Worm (Caenorhabditis elegans) whole organism, L3 larva: ENCODE data around the gene syx-3.

Experiments
- ZK546.5 ChIP-seq: sonication (generic microtip); optimal IDR thresholded peaks from 2 replicates; lab custom pipeline; 2017; ENCODE audit warnings: missing biosample characterization, missing genetic modification characterization
- aly-2 ChIP-seq: fragments of 150-350 bp; optimal IDR thresholded peaks from 2 replicates; lab custom pipeline; 2014; ENCODE audit warnings: missing biosample characterization, missing genetic modification characterization
- ama-1 ChIP-seq: fragments of 150-350 bp; optimal IDR thresholded peaks from 2 replicates; lab custom pipeline; 2018
- ceh-16 ChIP-seq: sonication (generic microtip); optimal IDR thresholded peaks from 2 replicates; lab custom pipeline; 2017; ENCODE audit warnings: missing biosample characterization, missing genetic modification characterization
- ceh-82 ChIP-seq: fragments of 150-350 bp; optimal IDR thresholded peaks from 2 replicates; lab custom pipeline; 2014; ENCODE audit warnings: missing biosample characterization, missing genetic modification characterization
- ceh-9 ChIP-seq: sonication (generic microtip); optimal IDR thresholded peaks from 2 replicates; lab custom pipeline; 2018; ENCODE audit warnings: missing biosample characterization, missing genetic modification characterization
- daf-12 ChIP-seq: fragments of 150-350 bp; optimal IDR thresholded peaks from 2 replicates; lab custom pipeline; 2014; ENCODE audit warnings: missing biosample characterization, missing genetic modification reagents, missing genetic modification characterization
- egl-27 ChIP-seq: sonication (generic microtip); optimal IDR thresholded peaks from 4 replicates; lab custom pipeline; 2017; ENCODE audit warnings: missing biosample characterization, missing genetic modification reagents, missing genetic modification characterization
- elt-2 ChIP-seq: sonication (generic microtip); optimal IDR thresholded peaks from 2 replicates; lab custom pipeline; 2016; ENCODE audit warnings: missing genetic modification reagents, mild to moderate bottlenecking, missing genetic modification characterization, missing compliant biosample characterization
- fkh-10 ChIP-seq: sonication (generic microtip); optimal IDR thresholded peaks from 2 replicates; lab custom pipeline; 2017; ENCODE audit warnings: missing biosample characterization, missing genetic modification reagents, missing genetic modification characterization
- fkh-2 ChIP-seq: fragments of 150-350 bp; optimal IDR thresholded peaks from 2 replicates; lab custom pipeline; 2014; ENCODE audit warnings: missing biosample characterization, missing genetic modification reagents, missing genetic modification characterization
- fos-1 ChIP-seq: fragments of 150-350 bp; optimal IDR thresholded peaks from 2 replicates; lab custom pipeline; 2014; ENCODE audit warnings: missing biosample characterization, missing genetic modification characterization
- hmg-11 ChIP-seq: sonication (generic microtip); optimal IDR thresholded peaks from 2 replicates; lab custom pipeline; 2016; ENCODE audit warnings: missing genetic modification characterization, missing compliant biosample characterization
- jun-1 ChIP-seq: fragments of 150-350 bp; optimal IDR thresholded peaks from 2 replicates; lab custom pipeline; 2014; ENCODE audit warnings: missing biosample characterization, missing genetic modification reagents, missing genetic modification characterization
- lin-39 ChIP-seq: fragments of 150-350 bp; optimal IDR thresholded peaks from 2 replicates; lab custom pipeline; 2018; ENCODE audit warnings: missing biosample characterization, missing genetic modification reagents, missing genetic modification characterization
- lsy-12 ChIP-seq: sonication (generic microtip); optimal IDR thresholded peaks from 2 replicates; lab custom pipeline; 2016; ENCODE audit warnings: mild to moderate bottlenecking, missing genetic modification characterization, missing compliant biosample characterization
- mdl-1 ChIP-seq: fragments of 150-350 bp; optimal IDR thresholded peaks from 2 replicates; lab custom pipeline; 2014; ENCODE audit warnings: missing biosample characterization, missing genetic modification characterization
- nfya-1 ChIP-seq: sonication (generic microtip); optimal IDR thresholded peaks from 2 replicates; lab custom pipeline; 2017; ENCODE audit warnings: missing genetic modification characterization, mild to moderate bottlenecking, missing compliant biosample characterization, antibody characterized with exemption, moderate library complexity; ENCODE audit not compliant: insufficient read depth
- nhr-12 ChIP-seq: fragments of 150-350 bp; optimal IDR thresholded peaks from 2 replicates; lab custom pipeline; 2014; ENCODE audit warnings: missing biosample characterization, missing genetic modification characterization
- nhr-23 ChIP-seq: fragments of 150-350 bp; optimal IDR thresholded peaks from 2 replicates; lab custom pipeline; 2014; ENCODE audit warnings: missing biosample characterization, missing genetic modification reagents, missing genetic modification characterization
- nhr-237 ChIP-seq: fragments of 150-350 bp; optimal IDR thresholded peaks from 2 replicates; lab custom pipeline; 2014; ENCODE audit warnings: missing biosample characterization, missing genetic modification characterization
- nhr-25 ChIP-seq: sonication (generic microtip); optimal IDR thresholded peaks from 2 replicates; lab custom pipeline; 2017; ENCODE audit warnings: missing biosample characterization, missing genetic modification characterization
- nhr-43 ChIP-seq: sonication (generic microtip); optimal IDR thresholded peaks from 2 replicates; lab custom pipeline; 2016; ENCODE audit warnings: mild to moderate bottlenecking, missing genetic modification characterization, missing compliant biosample characterization; ENCODE audit not compliant: poor library complexity, severe bottlenecking
- nhr-67 ChIP-seq: fragments of 150-350 bp; optimal IDR thresholded peaks from 2 replicates; lab custom pipeline; 2014; ENCODE audit warnings: missing biosample characterization, missing genetic modification characterization
- nhr-76 ChIP-seq: fragments of 150-350 bp; sonication (generic microtip); optimal IDR thresholded peaks from 5 replicates; lab custom pipeline; 2014; ENCODE audit warnings: missing biosample characterization, missing genetic modification characterization
- nhr-77 ChIP-seq: fragments of 150-350 bp; optimal IDR thresholded peaks from 2 replicates; lab custom pipeline; 2014; ENCODE audit warnings: missing biosample characterization, missing genetic modification characterization
- pha-4 ChIP-seq: fragments of 150-350 bp; optimal IDR thresholded peaks from 2 replicates; lab custom pipeline; 2014; ENCODE audit warnings: missing biosample characterization, missing genetic modification reagents, missing genetic modification characterization
- pqm-1 ChIP-seq: fragments of 150-350 bp; optimal IDR thresholded peaks from 2 replicates; lab custom pipeline; 2017; ENCODE audit warnings: missing biosample characterization, missing genetic modification characterization, inconsistent platforms
- skn-1 ChIP-seq: fragments of 150-350 bp; optimal IDR thresholded peaks from 2 replicates; lab custom pipeline; 2014; ENCODE audit warnings: missing biosample characterization, missing genetic modification characterization
- snpc-4 ChIP-seq: fragments of 150-350 bp; optimal IDR thresholded peaks from 2 replicates; lab custom pipeline; 2014; ENCODE audit warnings: missing biosample characterization, missing genetic modification characterization
- tbx-2 ChIP-seq: sonication (generic microtip); optimal IDR thresholded peaks from 2 replicates; lab custom pipeline; 2016; ENCODE audit warnings: mild to moderate bottlenecking, missing genetic modification characterization, missing compliant biosample characterization
- unc-62 ChIP-seq: fragments of 150-350 bp; sonication (generic microtip); optimal IDR thresholded peaks from 4 replicates; lab custom pipeline; 2014; ENCODE audit warnings: missing biosample characterization, missing genetic modification reagents, missing genetic modification characterization
- zag-1 ChIP-seq: fragments of 150-350 bp; optimal IDR thresholded peaks from 2 replicates; lab custom pipeline; 2014; ENCODE audit warnings: missing biosample characterization, missing genetic modification characterization
- ztf-4 ChIP-seq: fragments of 150-350 bp; optimal IDR thresholded peaks from 2 replicates; lab custom pipeline; 2014; ENCODE audit warnings: missing biosample characterization, missing genetic modification characterization

Gene syx-3

ce11 chrX:5321563-5321962, 27.3 kb upstream of the syx-3 start:
- no peak for TF ChIP-seq snpc-4
- no peak for TF ChIP-seq nhr-12
- no peak for TF ChIP-seq ztf-4
- TF ChIP-seq fos-1 (tag; lab: Kevin White, UChicago) = no peak
- no peak for TF ChIP-seq nhr-43
- no peak for TF ChIP-seq pqm-1 (tag; lab: Kevin White, UChicago)
- no peak for TF ChIP-seq fkh-2
- no peak for TF ChIP-seq mdl-1 (tag; lab: Kevin White, UChicago)
- TF ChIP-seq nhr-25 (tag; lab: Kevin White, UChicago) = no peak

- TF ChIP-seq ceh-9 (no peak), tbx-2 (no peak), nhr-67 (tag; lab: Kevin White, UChicago) (no peak), nfya-1 (tag; lab: Kevin White, UChicago) (no peak), nhr-43 (no peak), jun-1 (tag; lab: Kevin White, UChicago) (no peak), ceh-16 (tag; lab: Kevin White, UChicago) (no peak), nhr-77 (tag; lab: Kevin White, UChicago) (no peak), lin-39 (no peak), aly-2 (tag; lab: Kevin White, UChicago) (no peak), ZK546.5 (tag; lab: Kevin White, UChicago) (no peak)
Measured at ce11 chrX:5323287-5323686, 25.6 kb upstream of the syx-3 start, which contains the start of gene sto-2. TSS of gene sto-2 (minus strand) at chrX:5323387.

- TF ChIP-seq skn-1 (peak; percentile 69), elt-2 (tag; lab: Kevin White, UChicago) (peak; percentile 54), nhr-77 (tag; lab: Kevin White, UChicago) (no peak), pqm-1 (tag; lab: Kevin White, UChicago) (peak; percentile 68)
- TF ChIP-seq, all 47 proteins: peak for 3
Measured at ce11 chrX:5329236-5329635, 19.7 kb upstream of the syx-3 start, which contains the start of gene C26B9.5. TSS of gene C26B9.5 (plus strand) at chrX:5329479.

ce11 chrX:5330765-5331164, 18.1 kb upstream of the syx-3 start:
- TF ChIP-seq snpc-4 = no peak
- no peak for TF ChIP-seq nhr-237 (tag; lab: Kevin White, UChicago)
- no peak for TF ChIP-seq lsy-12
- no peak for TF ChIP-seq ztf-4
- TF ChIP-seq elt-2 (tag; lab: Kevin White, UChicago) = no peak
- TF ChIP-seq ceh-82 (tag; lab: Kevin White, UChicago) = no peak
- no peak for TF ChIP-seq fos-1 (tag; lab: Kevin White, UChicago)
- no peak for TF ChIP-seq ZK546.5 (tag; lab: Kevin White, UChicago)
- no peak for TF ChIP-seq skn-1
- no peak for TF ChIP-seq pqm-1 (tag; lab: Kevin White, UChicago)

ce11 chrX:5335368-5335767, 13.5 kb upstream of the syx-3 start, which contains the start of gene C26B9.6:
TSS of gene C26B9.6 (minus strand) at chrX:5335468.
- TF ChIP-seq lin-39 (no peak), unc-62 (GFP tag; lab: Kevin White, UChicago) (no peak), nhr-76 (tag; lab: Kevin White, UChicago) (no peak), nhr-23 (no peak), fos-1 (tag; lab: Kevin White, UChicago) (no peak), fkh-10 (GFP tag; lab: Kevin White, UChicago) (no peak), ceh-82 (tag; lab: Kevin White, UChicago) (no peak), ZK546.5 (tag; lab: Kevin White, UChicago) (no peak), pqm-1 (tag; lab: Kevin White, UChicago) (no peak), daf-12 (tag; lab: Kevin White, UChicago) (no peak), ceh-9 (no peak), aly-2 (tag; lab: Kevin White, UChicago) (no peak), ama-1 (lab: Kevin White, UChicago) (no peak), egl-27 (tag; lab: Kevin White, UChicago) (no peak), ceh-16 (tag; lab: Kevin White, UChicago) (no peak), pha-4 (tag; lab: Kevin White, UChicago) (no peak), elt-2 (tag; lab: Kevin White, UChicago) (no peak), nhr-77 (tag; lab: Kevin White, UChicago) (no peak), zag-1 (tag; lab: Kevin White, UChicago) (no peak), hmg-11 (tag; lab: Kevin White, UChicago) (no peak)
